Fruit fly (Drosophila melanogaster) whole organism, prepupa: ENCODE results near the gene Cisd2.

Experiments
- Blimp-1 ChIP-seq: fragments of 200-800 bp; sonication (Bioruptor generic); optimal IDR thresholded peaks from 3 replicates; lab custom pipeline; 2017; ENCODE audit warnings: missing biosample characterization, missing genetic modification characterization, mild to moderate bottlenecking, moderate library complexity, missing genetic modification reagents
- CG10669 ChIP-seq: fragments of 200-800 bp; sonication (Bioruptor generic); optimal IDR thresholded peaks from 3 replicates; lab custom pipeline; 2018; ENCODE audit warnings: missing biosample characterization, mild to moderate bottlenecking, missing genetic modification characterization, moderate library complexity
- CG11294 ChIP-seq: fragments of 200-800 bp; sonication (Bioruptor generic); IDR thresholded peaks from 2 replicates; pipeline ENCODE4 v1.3.6; 2022; ENCODE audit warnings: missing biosample characterization, missing genetic modification characterization
- CG1621 ChIP-seq: fragments of 200-800 bp; sonication (Bioruptor generic); optimal IDR thresholded peaks from 3 replicates; lab custom pipeline; 2018; ENCODE audit warnings: missing biosample characterization, mild to moderate bottlenecking, missing genetic modification characterization
- CG16779 ChIP-seq: fragments of 200-800 bp; sonication (Bioruptor generic); optimal IDR thresholded peaks from 3 replicates; lab custom pipeline; 2017; ENCODE audit warnings: missing biosample characterization, mild to moderate bottlenecking, missing genetic modification characterization
- CG3032 ChIP-seq: fragments of 200-800 bp; optimal IDR thresholded peaks from 2 replicates; lab custom pipeline; 2019; ENCODE audit warnings: missing biosample characterization, mild to moderate bottlenecking, missing genetic modification characterization, moderate library complexity
- CG31627 ChIP-seq: fragments of 200-800 bp; sonication (Bioruptor generic); optimal IDR thresholded peaks from 3 replicates; lab custom pipeline; 2016; ENCODE audit warnings: missing biosample characterization, missing genetic modification characterization
- CG34406 ChIP-seq: fragments of 200-800 bp; sonication (Bioruptor generic); optimal IDR thresholded peaks from 3 replicates; lab custom pipeline; 2016; ENCODE audit warnings: missing biosample characterization, missing genetic modification characterization
- CG6163 ChIP-seq: fragments of 200-800 bp; sonication (Bioruptor generic); IDR thresholded peaks from 3 replicates; pipeline ENCODE4 v1.3.6; 2022; ENCODE audit warnings: missing biosample characterization, missing genetic modification characterization
- CG6276 ChIP-seq: fragments of 200-800 bp; sonication (Bioruptor generic); optimal IDR thresholded peaks from 2 replicates; lab custom pipeline; 2017; ENCODE audit warnings: missing biosample characterization, mild to moderate bottlenecking, missing genetic modification characterization
- CG6808 ChIP-seq: fragments of 200-800 bp; sonication (Bioruptor generic); optimal IDR thresholded peaks from 3 replicates; lab custom pipeline; 2017; ENCODE audit warnings: missing biosample characterization, missing genetic modification characterization, mild to moderate bottlenecking, moderate library complexity, missing genetic modification reagents
- CG6854 ChIP-seq: fragments of 200-800 bp; sonication (Bioruptor generic); optimal IDR thresholded peaks from 2 replicates; lab custom pipeline; 2017; ENCODE audit warnings: missing biosample characterization, mild to moderate bottlenecking, missing genetic modification characterization
- CG7368 ChIP-seq: fragments of 200-800 bp; sonication (Bioruptor generic); optimal IDR thresholded peaks from 3 replicates; lab custom pipeline; 2016; ENCODE audit warnings: missing biosample characterization, missing genetic modification characterization
- CG8319 ChIP-seq: fragments of 200-800 bp; sonication (Bioruptor generic); optimal IDR thresholded peaks from 3 replicates; lab custom pipeline; 2016; ENCODE audit warnings: missing biosample characterization, missing genetic modification characterization
- CG8632 ChIP-seq: fragments of 200-800 bp; sonication (Bioruptor generic); optimal IDR thresholded peaks from 3 replicates; lab custom pipeline; 2016; ENCODE audit warnings: missing biosample characterization, missing genetic modification characterization
- CG9139 ChIP-seq: fragments of 200-800 bp; sonication (Bioruptor generic); optimal IDR thresholded peaks from 3 replicates; lab custom pipeline; 2017; ENCODE audit warnings: missing biosample characterization, mild to moderate bottlenecking, missing genetic modification characterization
- Eip78C ChIP-seq: fragments of 200-800 bp; sonication (Bioruptor generic); peaks from one replicate; lab custom pipeline; 2016; ENCODE audit warnings: missing biosample characterization, missing genetic modification characterization
- Ets21C ChIP-seq: fragments of 200-800 bp; sonication (Bioruptor generic); optimal IDR thresholded peaks from 3 replicates; lab custom pipeline; 2016; ENCODE audit warnings: missing biosample characterization, missing genetic modification characterization
- Ets96B ChIP-seq: fragments of 200-800 bp; optimal IDR thresholded peaks from 2 replicates; lab custom pipeline; 2019; ENCODE audit warnings: missing biosample characterization, mild to moderate bottlenecking, missing genetic modification characterization, moderate library complexity
- Gug ChIP-seq: fragments of 200-800 bp; sonication (Bioruptor generic); IDR thresholded peaks from 2 replicates; pipeline ENCODE4 v1.3.6; 2022; ENCODE audit warnings: missing biosample characterization, missing genetic modification characterization
- Hr39 ChIP-seq: fragments of 200-800 bp; sonication (Bioruptor generic); optimal IDR thresholded peaks from 2 replicates; lab custom pipeline; 2016; ENCODE audit warnings: missing biosample characterization, missing genetic modification characterization
- Hr4 ChIP-seq: fragments of 200-800 bp; sonication (Bioruptor generic); optimal IDR thresholded peaks from 3 replicates; lab custom pipeline; 2016; ENCODE audit warnings: missing biosample characterization, missing genetic modification characterization
- Met ChIP-seq: fragments of 200-800 bp; sonication (Bioruptor generic); optimal IDR thresholded peaks from 3 replicates; lab custom pipeline; 2016; ENCODE audit warnings: missing biosample characterization, missing genetic modification characterization
- OdsH ChIP-seq: fragments of 200-800 bp; sonication (Bioruptor generic); optimal IDR thresholded peaks from 3 replicates; lab custom pipeline; 2016; ENCODE audit warnings: missing biosample characterization, missing genetic modification characterization
- Sox102F ChIP-seq: fragments of 200-800 bp; sonication (Bioruptor generic); optimal IDR thresholded peaks from 2 replicates; lab custom pipeline; 2016; ENCODE audit warnings: missing biosample characterization, mild to moderate bottlenecking, missing genetic modification characterization
- Sox14 ChIP-seq: fragments of 200-800 bp; sonication (Bioruptor generic); optimal IDR thresholded peaks from 3 replicates; lab custom pipeline; 2016; ENCODE audit warnings: missing biosample characterization, missing genetic modification characterization
- Sox15 ChIP-seq: fragments of 200-800 bp; sonication (Bioruptor generic); optimal IDR thresholded peaks from 3 replicates; lab custom pipeline; 2016; ENCODE audit warnings: missing biosample characterization, missing genetic modification characterization
- achi ChIP-seq: fragments of 200-800 bp; sonication (Bioruptor generic); optimal IDR thresholded peaks from 3 replicates; lab custom pipeline; 2016; ENCODE audit warnings: missing biosample characterization, missing genetic modification characterization
- cyc ChIP-seq: fragments of 200-800 bp; sonication (Bioruptor generic); optimal IDR thresholded peaks from 3 replicates; lab custom pipeline; 2016; ENCODE audit warnings: missing biosample characterization, missing genetic modification characterization
- dac ChIP-seq: fragments of 200-800 bp; sonication (Bioruptor generic); optimal IDR thresholded peaks from 2 replicates; lab custom pipeline; 2017; ENCODE audit warnings: missing biosample characterization, mild to moderate bottlenecking, missing genetic modification characterization
- dsx ChIP-seq: fragments of 200-800 bp; optimal IDR thresholded peaks from 3 replicates; lab custom pipeline; 2019; ENCODE audit warnings: missing biosample characterization, mild to moderate bottlenecking, missing genetic modification characterization, moderate library complexity; ENCODE audit not compliant: poor library complexity, severe bottlenecking
- eg ChIP-seq: fragments of 200-800 bp; sonication (Bioruptor generic); IDR thresholded peaks from 3 replicates; pipeline ENCODE4 v1.3.6; 2022; ENCODE audit warnings: missing biosample characterization, missing genetic modification characterization
- esn ChIP-seq: fragments of 200-800 bp; sonication (Bioruptor generic); optimal IDR thresholded peaks from 2 replicates; lab custom pipeline; 2016; ENCODE audit warnings: missing biosample characterization, mild to moderate bottlenecking, missing genetic modification characterization, moderate library complexity
- fd59A ChIP-seq: fragments of 200-800 bp; sonication (Bioruptor generic); optimal IDR thresholded peaks from 2 replicates; lab custom pipeline; 2017; ENCODE audit warnings: missing biosample characterization, mild to moderate bottlenecking, missing genetic modification characterization, missing genetic modification reagents
- net ChIP-seq: fragments of 200-800 bp; sonication (Bioruptor generic); optimal IDR thresholded peaks from 3 replicates; lab custom pipeline; 2016; ENCODE audit warnings: missing biosample characterization, missing genetic modification characterization
- salr ChIP-seq, 2 experiments: fragments of 200-800 bp; sonication (Bioruptor generic); optimal IDR thresholded peaks; 3 replicates each; lab custom pipeline; 2016 to 2018; ENCODE audit warnings: missing biosample characterization in 2 of 2, missing genetic modification characterization in 2 of 2, mild to moderate bottlenecking in 1 of 2
- svp ChIP-seq: fragments of 200-800 bp; sonication (Bioruptor generic); peaks from one replicate; lab custom pipeline; 2016; ENCODE audit warnings: missing biosample characterization, missing genetic modification characterization
- topi ChIP-seq: fragments of 200-800 bp; sonication (Bioruptor generic); optimal IDR thresholded peaks from 3 replicates; lab custom pipeline; 2016; ENCODE audit warnings: missing biosample characterization, missing genetic modification characterization

The Cisd2 gene

dm6 chr3R:29266607-29267006, 43.4 kb upstream of the Cisd2 start:
- TF ChIP-seq esn (GFP tag; lab: Kevin White, UChicago) (no peak), CG7368 (no peak), Eip78C (peak; percentile 5), svp (GFP tag; lab: Kevin White, UChicago) (peak; percentile 54)

- TF ChIP-seq achi (GFP tag; lab: Kevin White, UChicago) (no peak), Sox14 (GFP tag; lab: Kevin White, UChicago) (no peak), CG6808 (no peak), CG31627 (peak; percentile 8), Blimp-1 (GFP tag; lab: Kevin White, UChicago) (no peak), fd59A (GFP tag; lab: Kevin White, UChicago) (no peak), Ets21C (no peak), Hr39 (GFP tag; lab: Kevin White, UChicago) (peak; percentile 7), Ets96B (tag; lab: Kevin White, UChicago) (no peak), CG3032 (no peak), OdsH (GFP tag; lab: Kevin White, UChicago) (no peak), esn (GFP tag; lab: Kevin White, UChicago) (peak; percentile 22), dsx (GFP tag; lab: Kevin White, UChicago) (no peak), salr (GFP tag; optimal IDR thresholded peaks at IDR 0.05; lab: Kevin White, UChicago) (no peak), svp (GFP tag; lab: Kevin White, UChicago) (peak; percentile 50), Met (GFP tag; lab: Kevin White, UChicago) (peak; percentile 14)
These were observed 41.8 kb upstream of the Cisd2 start for dm6 chr3R:29265075-29265474.

- TF ChIP-seq svp (GFP tag; lab: Kevin White, UChicago) = no peak
- TF ChIP-seq Blimp-1 (GFP tag; lab: Kevin White, UChicago) = no peak
- no peak for TF ChIP-seq CG34406 (GFP tag; lab: Kevin White, UChicago)
- TF ChIP-seq Gug (GFP tag; lab: Robert Waterston, UW) = no peak
- TF ChIP-seq CG7368 = no peak
- no peak for TF ChIP-seq esn (GFP tag; lab: Kevin White, UChicago)
- no peak for TF ChIP-seq CG16779 (tag; lab: Kevin White, UChicago)
- no peak for TF ChIP-seq topi (GFP tag; lab: Kevin White, UChicago)
- no peak for TF ChIP-seq Met (GFP tag; lab: Kevin White, UChicago)
- TF ChIP-seq CG10669 (GFP tag; lab: Kevin White, UChicago) = no peak
- no peak for TF ChIP-seq CG8632
- no peak for TF ChIP-seq dac (GFP tag; lab: Kevin White, UChicago)
- TF ChIP-seq CG6276 = no peak
- no peak for TF ChIP-seq Sox102F (GFP tag; lab: Kevin White, UChicago)
- no peak for TF ChIP-seq CG1621 (tag; lab: Kevin White, UChicago)
- no peak for TF ChIP-seq CG9139 (GFP tag; lab: Kevin White, UChicago)
- no peak for TF ChIP-seq Ets96B (tag; lab: Kevin White, UChicago)
- TF ChIP-seq Sox15 (GFP tag; lab: Kevin White, UChicago) = no peak
These were observed 40.0 kb upstream of the Cisd2 start for dm6 chr3R:29263264-29263663.

- TF ChIP-seq CG8319 (GFP tag; lab: Kevin White, UChicago) (no peak), CG6854 (GFP tag; lab: Kevin White, UChicago) (no peak), CG11294 (GFP tag; lab: Robert Waterston, UW) (no peak), Ets96B (tag; lab: Kevin White, UChicago) (no peak), Gug (GFP tag; lab: Robert Waterston, UW) (no peak), eg (GFP tag; lab: Robert Waterston, UW) (no peak), CG7368 (no peak), CG6163 (GFP tag; lab: Robert Waterston, UW) (no peak), Hr39 (GFP tag; lab: Kevin White, UChicago) (no peak), Blimp-1 (GFP tag; lab: Kevin White, UChicago) (no peak), Sox102F (GFP tag; lab: Kevin White, UChicago) (no peak), cyc (GFP tag; lab: Kevin White, UChicago) (no peak), net (GFP tag; lab: Kevin White, UChicago) (no peak), Hr4 (GFP tag; lab: Kevin White, UChicago) (no peak), Ets21C (no peak), OdsH (GFP tag; lab: Kevin White, UChicago) (no peak), CG34406 (GFP tag; lab: Kevin White, UChicago) (no peak)
These were observed 39.3 kb upstream of the Cisd2 start for dm6 chr3R:29262481-29262880.
